Worm (Caenorhabditis elegans) whole organism, L2 larva: ENCODE data around the gene txdc-9.

ENCODE experiments used
- C34F6.9 ChIP-seq: fragments of 150-350 bp; optimal IDR thresholded peaks from 2 replicates; lab custom pipeline; 2014; ENCODE audit warnings: missing biosample characterization, missing genetic modification characterization
- F13H6.1 ChIP-seq: sonication (generic microtip); optimal IDR thresholded peaks from 2 replicates; lab custom pipeline; 2016; ENCODE audit warnings: missing genetic modification characterization, missing compliant biosample characterization
- R02D3.7 ChIP-seq: fragments of 150-350 bp; optimal IDR thresholded peaks from 2 replicates; lab custom pipeline; 2014; ENCODE audit warnings: missing biosample characterization, missing genetic modification characterization
- Y55F3AM.14 ChIP-seq: fragments of 200-800 bp; sonication (Bioruptor generic); optimal IDR thresholded peaks from 2 replicates; lab custom pipeline; 2018; ENCODE audit warnings: mild to moderate bottlenecking, missing genetic modification characterization, missing compliant biosample characterization
- ZK546.5 ChIP-seq: sonication (generic microtip); optimal IDR thresholded peaks from 2 replicates; lab custom pipeline; 2017; ENCODE audit warnings: missing biosample characterization, missing genetic modification characterization
- alr-1 ChIP-seq: fragments of 150-350 bp; optimal IDR thresholded peaks from 2 replicates; lab custom pipeline; 2014; ENCODE audit warnings: missing biosample characterization, missing genetic modification characterization
- aly-2 ChIP-seq: fragments of 150-350 bp; optimal IDR thresholded peaks from 2 replicates; lab custom pipeline; 2014; ENCODE audit warnings: missing biosample characterization, missing genetic modification characterization
- ama-1 ChIP-seq: fragments of 150-350 bp; optimal IDR thresholded peaks from 2 replicates; lab custom pipeline; 2018; ENCODE audit warnings: inconsistent platforms
- blmp-1 ChIP-seq: sonication (generic microtip); optimal IDR thresholded peaks from 2 replicates; lab custom pipeline; 2017; ENCODE audit warnings: missing genetic modification characterization, mild to moderate bottlenecking, missing compliant biosample characterization, antibody characterized with exemption, moderate library complexity; ENCODE audit not compliant: insufficient read depth
- ceh-16 ChIP-seq: fragments of 150-350 bp; optimal IDR thresholded peaks from 2 replicates; lab custom pipeline; 2014; ENCODE audit warnings: missing biosample characterization, missing genetic modification characterization
- ceh-82 ChIP-seq: fragments of 150-350 bp; optimal IDR thresholded peaks from 2 replicates; lab custom pipeline; 2014; ENCODE audit warnings: missing biosample characterization, missing genetic modification characterization
- crh-2 ChIP-seq: sonication (generic microtip); optimal IDR thresholded peaks from 2 replicates; lab custom pipeline; 2017; ENCODE audit warnings: missing biosample characterization, missing genetic modification characterization
- dmd-4 ChIP-seq: sonication (generic microtip); optimal IDR thresholded peaks from 2 replicates; lab custom pipeline; 2017; ENCODE audit warnings: missing biosample characterization, missing genetic modification characterization
- egl-27 ChIP-seq: sonication (generic microtip); optimal IDR thresholded peaks from 3 replicates; lab custom pipeline; 2017; ENCODE audit warnings: missing biosample characterization, missing genetic modification reagents, missing genetic modification characterization
- elt-1 ChIP-seq: fragments of 150-350 bp; optimal IDR thresholded peaks from 2 replicates; lab custom pipeline; 2014; ENCODE audit warnings: missing biosample characterization, missing genetic modification characterization
- elt-3 ChIP-seq: sonication (generic microtip); optimal IDR thresholded peaks from 2 replicates; lab custom pipeline; 2017; ENCODE audit warnings: missing biosample characterization, missing genetic modification characterization
- fos-1 ChIP-seq: fragments of 150-350 bp; optimal IDR thresholded peaks from 2 replicates; lab custom pipeline; 2014; ENCODE audit warnings: missing biosample characterization, missing genetic modification characterization
- gmeb-1 ChIP-seq: fragments of 150-350 bp; optimal IDR thresholded peaks from 2 replicates; lab custom pipeline; 2014; ENCODE audit warnings: missing biosample characterization, missing genetic modification characterization
- lin-11 ChIP-seq: fragments of 150-350 bp; sonication (generic microtip); optimal IDR thresholded peaks from 2 replicates; lab custom pipeline; 2014; ENCODE audit warnings: missing biosample characterization, missing genetic modification characterization, inconsistent platforms, mixed read lengths
- lin-13 ChIP-seq: fragments of 150-350 bp; optimal IDR thresholded peaks from 2 replicates; lab custom pipeline; 2014; ENCODE audit warnings: missing biosample characterization, missing genetic modification reagents, missing genetic modification characterization
- lin-39 ChIP-seq: fragments of 150-350 bp; optimal IDR thresholded peaks from 2 replicates; lab custom pipeline; 2014; ENCODE audit warnings: missing biosample characterization, missing genetic modification reagents, missing genetic modification characterization
- lsy-2 ChIP-seq, 2 experiments: fragments of 150-350 bp in 1 of 2; sonication (generic microtip) in 1 of 2; optimal IDR thresholded peaks; 2 replicates each; lab custom pipeline; 2014 to 2017; ENCODE audit warnings: missing biosample characterization in 2 of 2, missing genetic modification characterization in 2 of 2
- mab-5 ChIP-seq: fragments of 150-350 bp; optimal IDR thresholded peaks from 2 replicates; lab custom pipeline; 2014; ENCODE audit warnings: missing biosample characterization, missing genetic modification characterization
- mbf-1 ChIP-seq: sonication (generic microtip); optimal IDR thresholded peaks from 2 replicates; lab custom pipeline; 2017; ENCODE audit warnings: missing biosample characterization, missing genetic modification characterization
- mdl-1 ChIP-seq, 2 experiments: fragments of 150-350 bp in 1 of 2; sonication (generic microtip) in 1 of 2; optimal IDR thresholded peaks; 2 replicates each; lab custom pipeline; 2017; ENCODE audit warnings: missing biosample characterization in 2 of 2, missing genetic modification characterization in 2 of 2
- nhr-10 ChIP-seq: sonication (generic microtip); optimal IDR thresholded peaks from 2 replicates; lab custom pipeline; 2017; ENCODE audit warnings: missing biosample characterization, missing genetic modification characterization
- nhr-129 ChIP-seq: fragments of 150-350 bp; optimal IDR thresholded peaks from 2 replicates; lab custom pipeline; 2014; ENCODE audit warnings: missing biosample characterization, missing genetic modification characterization
- nhr-21 ChIP-seq: fragments of 150-350 bp; optimal IDR thresholded peaks from 2 replicates; lab custom pipeline; 2014; ENCODE audit warnings: missing biosample characterization, missing genetic modification characterization
- nhr-237 ChIP-seq: fragments of 150-350 bp; optimal IDR thresholded peaks from 2 replicates; lab custom pipeline; 2014; ENCODE audit warnings: missing biosample characterization, missing genetic modification characterization
- nhr-6 ChIP-seq: fragments of 150-350 bp; optimal IDR thresholded peaks from 2 replicates; lab custom pipeline; 2014; ENCODE audit warnings: missing biosample characterization, missing genetic modification characterization
- peb-1 ChIP-seq: fragments of 150-350 bp; optimal IDR thresholded peaks from 2 replicates; lab custom pipeline; 2014; ENCODE audit warnings: missing biosample characterization, missing genetic modification characterization
- sem-4 ChIP-seq: fragments of 150-350 bp; optimal IDR thresholded peaks from 2 replicates; lab custom pipeline; 2014; ENCODE audit warnings: missing biosample characterization, missing genetic modification reagents, missing genetic modification characterization
- skn-1 ChIP-seq: sonication (generic microtip); optimal IDR thresholded peaks from 2 replicates; lab custom pipeline; 2017; ENCODE audit warnings: missing biosample characterization, missing genetic modification characterization
- sma-3 ChIP-seq: sonication (generic microtip); optimal IDR thresholded peaks from 2 replicates; lab custom pipeline; 2016; ENCODE audit warnings: missing genetic modification reagents, missing genetic modification characterization, missing compliant biosample characterization
- sma-9 ChIP-seq, 2 experiments: fragments of 150-350 bp in 1 of 2; sonication (generic microtip) in 1 of 2; optimal IDR thresholded peaks; 2 replicates each; lab custom pipeline; 2014 to 2016; ENCODE audit warnings: missing genetic modification characterization in 2 of 2, mild to moderate bottlenecking in 1 of 2, missing biosample characterization in 1 of 2, missing compliant biosample characterization in 1 of 2, missing genetic modification reagents in 1 of 2, moderate library complexity in 1 of 2
- snpc-4 ChIP-seq: fragments of 150-350 bp; optimal IDR thresholded peaks from 2 replicates; lab custom pipeline; 2014; ENCODE audit warnings: missing biosample characterization, missing genetic modification characterization
- unc-39 ChIP-seq: fragments of 150-350 bp; optimal IDR thresholded peaks from 2 replicates; lab custom pipeline; 2014; ENCODE audit warnings: missing biosample characterization, missing genetic modification characterization
- unc-55 ChIP-seq: fragments of 150-350 bp; sonication (generic microtip); optimal IDR thresholded peaks from 3 replicates; lab custom pipeline; 2014; ENCODE audit warnings: missing biosample characterization, missing genetic modification reagents, missing genetic modification characterization
- unc-62 ChIP-seq: fragments of 150-350 bp; optimal IDR thresholded peaks from 2 replicates; lab custom pipeline; 2014; ENCODE audit warnings: missing biosample characterization, missing genetic modification reagents, missing genetic modification characterization
- zag-1 ChIP-seq: fragments of 150-350 bp; optimal IDR thresholded peaks from 2 replicates; lab custom pipeline; 2014; ENCODE audit warnings: missing biosample characterization, missing genetic modification characterization
- ztf-1 ChIP-seq: fragments of 200-800 bp; sonication (Bioruptor generic); conservative IDR thresholded peaks from 2 replicates; pipeline ENCODE4 v1.3.6; 2022; ENCODE audit warnings: missing genetic modification characterization, missing compliant biosample characterization
- ztf-4 ChIP-seq: fragments of 150-350 bp; optimal IDR thresholded peaks from 2 replicates; lab custom pipeline; 2014; ENCODE audit warnings: missing biosample characterization, missing genetic modification characterization

The txdc-9 gene

ce11 chrIII:6464113-6464571 lies 32.2 kb downstream of the txdc-9 start:
- TF ChIP-seq sem-4, result peak; percentile 68
- peak; percentile 85 for TF ChIP-seq gmeb-1 (tag; lab: Kevin White, UChicago)
- no peak for TF ChIP-seq lin-39 (tag; lab: Kevin White, UChicago)
- no peak for TF ChIP-seq mbf-1
- TF ChIP-seq fos-1 (tag; lab: Kevin White, UChicago), result peak; percentile 98
- TF ChIP-seq Y55F3AM.14 (GFP tag; lab: Kevin White, UChicago), result peak; percentile 89
- peak; percentile 65 for TF ChIP-seq blmp-1 (tag; lab: Kevin White, UChicago)
- TF ChIP-seq unc-39, result no peak
- TF ChIP-seq egl-27, result no peak
- TF ChIP-seq ceh-82 (tag; lab: Kevin White, UChicago), result peak; percentile 66
- TF ChIP-seq ztf-4 (tag; lab: Kevin White, UChicago), result peak; percentile 43
- TF ChIP-seq crh-2 (tag; lab: Kevin White, UChicago), result peak; percentile 88
- peak; percentile 79 for TF ChIP-seq mab-5 (tag; lab: Kevin White, UChicago)
- TF ChIP-seq ceh-16 (tag; lab: Kevin White, UChicago), result peak; percentile 62
- TF ChIP-seq lin-11 (tag; lab: Kevin White, UChicago), result peak; percentile 67
- peak; percentile 85 for TF ChIP-seq unc-55 (GFP tag; lab: Kevin White, UChicago)
- TF ChIP-seq aly-2 (tag; lab: Kevin White, UChicago), result no peak
- TF ChIP-seq ZK546.5 (tag; lab: Kevin White, UChicago), result no peak
- no peak for TF ChIP-seq nhr-10 (tag; lab: Kevin White, UChicago)
- no peak for TF ChIP-seq unc-62 (GFP tag; lab: Kevin White, UChicago)
- peak; percentile 80 for TF ChIP-seq sma-9 (GFP tag; optimal IDR thresholded peaks at IDR 0.05; lab: Kevin White, UChicago)
- TF ChIP-seq sma-9 (tag; optimal IDR thresholded peaks at IDR 0.05; lab: Kevin White, UChicago), result no peak
- TF ChIP-seq sma-3 (GFP tag; lab: Kevin White, UChicago), result peak; percentile 91
- TF ChIP-seq mdl-1 (tag; optimal IDR thresholded peaks at IDR 0.05; lab: Kevin White, UChicago), result peak; percentile 85 to 92
- peak; percentile 79 for TF ChIP-seq C34F6.9 (tag; lab: Kevin White, UChicago)
- TF ChIP-seq peb-1, result peak; percentile 1
- TF ChIP-seq ama-1, result peak; percentile 85
- peak; percentile 10 for TF ChIP-seq nhr-6 (tag; lab: Kevin White, UChicago)
- TF ChIP-seq snpc-4, result peak; percentile 40
- peak; percentile 94 for TF ChIP-seq F13H6.1 (tag; lab: Kevin White, UChicago)
- peak; percentile 66 for TF ChIP-seq lin-13 (GFP tag; lab: Kevin White, UChicago)
- no peak for TF ChIP-seq nhr-237 (tag; lab: Kevin White, UChicago)
- TF ChIP-seq ztf-1, result no peak
- TF ChIP-seq zag-1, result peak; percentile 73
- TF ChIP-seq nhr-21 (tag; lab: Kevin White, UChicago), result peak; percentile 86
- TF ChIP-seq lsy-2 (tag; optimal IDR thresholded peaks at IDR 0.05; lab: Kevin White, UChicago), result peak; percentile 75 to 83
- TF ChIP-seq R02D3.7 (tag; lab: Kevin White, UChicago), result no peak
- peak; percentile 83 for TF ChIP-seq nhr-129 (tag; lab: Kevin White, UChicago)

ce11 chrIII:6464913-6465312 lies 32.9 kb downstream of the txdc-9 start, which contains the start of gene nduf-2.2:
TSS of gene nduf-2.2 (plus strand) at chrIII:6465222.
- TF ChIP-seq lin-39 (tag; lab: Kevin White, UChicago) (no peak), ZK546.5 (tag; lab: Kevin White, UChicago) (no peak), C34F6.9 (tag; lab: Kevin White, UChicago) (no peak), lin-11 (tag; lab: Kevin White, UChicago) (no peak), ceh-16 (tag; lab: Kevin White, UChicago) (no peak), nhr-237 (tag; lab: Kevin White, UChicago) (no peak)

DNA sequence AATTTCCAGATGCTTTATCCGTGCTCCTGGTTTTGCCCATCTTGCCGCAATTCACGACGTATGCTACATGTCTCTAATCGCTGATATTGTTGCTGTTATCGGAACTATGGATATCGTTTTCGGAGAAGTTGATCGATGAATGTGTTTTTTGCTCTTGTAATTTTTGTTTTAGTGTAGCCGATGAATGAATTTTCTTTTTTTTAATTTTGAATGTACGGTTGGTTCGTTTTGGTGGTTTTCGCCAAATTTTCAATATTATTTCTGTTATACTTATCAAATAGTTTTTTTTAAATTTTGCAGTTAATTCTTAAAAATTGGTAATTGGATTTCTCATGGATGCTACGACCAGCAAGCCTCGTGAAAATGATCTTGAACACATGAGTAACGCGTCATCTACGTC lies 35.0 kb downstream of the txdc-9 start, which contains the start of gene T26A5.2:
TSS of gene T26A5.2 (plus strand) at position 301 of the 400 bp plus-strand sequence.
- TF ChIP-seq alr-1 (tag; lab: Kevin White, UChicago), result no peak
- TF ChIP-seq lsy-2 (tag; optimal IDR thresholded peaks at IDR 0.05; lab: Kevin White, UChicago), result no peak
- TF ChIP-seq elt-1 (tag; lab: Kevin White, UChicago), result no peak
- TF ChIP-seq mab-5 (tag; lab: Kevin White, UChicago), result no peak
- TF ChIP-seq R02D3.7 (tag; lab: Kevin White, UChicago), result no peak
- TF ChIP-seq gmeb-1 (tag; lab: Kevin White, UChicago), result no peak
- TF ChIP-seq dmd-4 (tag; lab: Kevin White, UChicago), result no peak
- no peak for TF ChIP-seq sma-9 (GFP tag; optimal IDR thresholded peaks at IDR 0.05; lab: Kevin White, UChicago)
- no peak for TF ChIP-seq sma-9 (tag; optimal IDR thresholded peaks at IDR 0.05; lab: Kevin White, UChicago)
- no peak for TF ChIP-seq ztf-1
- no peak for TF ChIP-seq elt-3
- TF ChIP-seq lin-39 (tag; lab: Kevin White, UChicago), result no peak
- no peak for TF ChIP-seq snpc-4
- no peak for TF ChIP-seq skn-1 (tag; lab: Kevin White, UChicago)
